Fruit fly (Drosophila melanogaster): ENCODE data around the gene CG15357.

The CG15357 gene

dm6 chr2L:1945609-1946008, at the start of gene CG15357:
Gene CG15357 (minus strand): TSS chr2L:1945709.
- TF ChIP-seq Eip75B (GFP tag; optimal IDR thresholded peaks at IDR 0.05) (no peak), fkh (GFP tag; optimal IDR thresholded peaks at IDR 0.05) (no peak), CG8319 (GFP tag; optimal IDR thresholded peaks at IDR 0.05) (no peak), CG10631 (GFP tag; optimal IDR thresholded peaks at IDR 0.05) (no peak), lz (GFP tag; optimal IDR thresholded peaks at IDR 0.05) (no peak), dac (GFP tag; optimal IDR thresholded peaks at IDR 0.05) (no peak), Smox (GFP tag; optimal IDR thresholded peaks at IDR 0.05) (no peak), Eip93F (GFP tag; optimal IDR thresholded peaks at IDR 0.05) (no peak), eg (GFP tag; IDR thresholded peaks at IDR 0.05) (no peak)

- TF ChIP-seq CG7368 (GFP tag; optimal IDR thresholded peaks at IDR 0.05) (no peak), svp (GFP tag) (no peak), CG8632 (GFP tag; optimal IDR thresholded peaks at IDR 0.05) (no peak), Sox15 (GFP tag; optimal IDR thresholded peaks at IDR 0.05) (no peak), CG3919 (GFP tag; optimal IDR thresholded peaks at IDR 0.05) (no peak), CG4318 (GFP tag; optimal IDR thresholded peaks at IDR 0.05) (no peak), OdsH (GFP tag; optimal IDR thresholded peaks at IDR 0.05) (no peak), dsx (GFP tag; optimal IDR thresholded peaks at IDR 0.05; ENCODE audit: poor library complexity, severe bottlenecking) (no peak), acj6 (GFP tag; optimal IDR thresholded peaks at IDR 0.05) (no peak), Smox (GFP tag; optimal IDR thresholded peaks at IDR 0.05) (no peak), eg (GFP tag; IDR thresholded peaks at IDR 0.05) (no peak), pdm3 (GFP tag; optimal IDR thresholded peaks at IDR 0.05) (no peak), CG34406 (GFP tag; optimal IDR thresholded peaks at IDR 0.05) (no peak), Eip78C (GFP tag) (no peak), dac (GFP tag; optimal IDR thresholded peaks at IDR 0.05) (no peak), Sox14 (GFP tag; optimal IDR thresholded peaks at IDR 0.05) (no peak), fd59A (GFP tag; optimal IDR thresholded peaks at IDR 0.05) (no peak)
Measured at dm6 chr2L:1992060-1992459, 46.6 kb upstream of the CG15357 start, which contains the start of gene Obp22a. Gene Obp22a (minus strand): TSS chr2L:1992160.

- TF ChIP-seq net (GFP tag; optimal IDR thresholded peaks at IDR 0.05) (peak; percentile 23), Smox (GFP tag; optimal IDR thresholded peaks at IDR 0.05) (peak; percentile 10), fkh (GFP tag; optimal IDR thresholded peaks at IDR 0.05) (no peak), dsx (GFP tag; optimal IDR thresholded peaks at IDR 0.05; ENCODE audit: poor library complexity, severe bottlenecking) (peak; percentile 11), dac (GFP tag; optimal IDR thresholded peaks at IDR 0.05) (no peak), svp (GFP tag) (peak; percentile 99), ss (GFP tag; optimal IDR thresholded peaks at IDR 0.05) (peak in 1 of 2 experiments; percentile 23), Sox14 (GFP tag; optimal IDR thresholded peaks at IDR 0.05) (peak; percentile 90), CG4318 (GFP tag; optimal IDR thresholded peaks at IDR 0.05) (no peak), eg (GFP tag; IDR thresholded peaks at IDR 0.05) (no peak), CG11294 (GFP tag; IDR thresholded peaks at IDR 0.05) (no peak), achi (GFP tag; optimal IDR thresholded peaks at IDR 0.05) (no peak), CG31627 (GFP tag; optimal IDR thresholded peaks at IDR 0.05) (peak; percentile 26), Met (GFP tag; optimal IDR thresholded peaks at IDR 0.05) (peak; percentile 37), esn (GFP tag; optimal IDR thresholded peaks at IDR 0.05) (peak; percentile 20), vri (GFP tag; optimal IDR thresholded peaks at IDR 0.05) (peak; percentile 59), Eip78C (GFP tag) (peak; percentile 35), Sox102F (GFP tag; optimal IDR thresholded peaks at IDR 0.05) (peak; percentile 35), Eip93F (GFP tag; optimal IDR thresholded peaks at IDR 0.05) (peak; percentile 63), CG6163 (GFP tag; IDR thresholded peaks at IDR 0.05) (peak; percentile 13; the same call in 1 of the 3 replicates), CG6808 (GFP tag; optimal IDR thresholded peaks at IDR 0.05) (peak; percentile 15)
Measured at dm6 chr2L:1989278-1989918, 43.9 kb upstream of the CG15357 start.

dm6 chr2L:1988192-1988561, 42.7 kb upstream of the CG15357 start, which contains the start of gene Npc2a:
Gene Npc2a (plus strand): TSS chr2L:1988290.
- no peak for TF ChIP-seq Hr39 (GFP tag; optimal IDR thresholded peaks at IDR 0.05)
- no peak for TF ChIP-seq CG3032 (tag; optimal IDR thresholded peaks at IDR 0.05)
- TF ChIP-seq svp (GFP tag), result peak; percentile 63
- TF ChIP-seq CG8119 (GFP tag; IDR thresholded peaks at IDR 0.05), result no peak
- no peak for TF ChIP-seq fd85E (GFP tag; optimal IDR thresholded peaks at IDR 0.05)
- TF ChIP-seq Eip78C (GFP tag), result peak; percentile 28
- TF ChIP-seq CG3919 (GFP tag; optimal IDR thresholded peaks at IDR 0.05), result peak; percentile 3
- no peak for TF ChIP-seq CG31627 (GFP tag; optimal IDR thresholded peaks at IDR 0.05)

Data from whole organism, prepupa.